Worm (Caenorhabditis elegans) whole organism, young adult: ENCODE results near the gene ZC204.6.
"Not testable (repeated sequence)": the region's sequence is repeated elsewhere in the genome, so short reads cannot be mapped to it uniquely, and the experiment has no call there.

ENCODE experiments used
- F10E7.11 ChIP-seq: sonication (generic microtip); optimal IDR thresholded peaks from 2 replicates; lab custom pipeline; 2017; ENCODE audit warnings: mild to moderate bottlenecking, missing genetic modification characterization, moderate library complexity, missing compliant biosample characterization
- F37B4.10 ChIP-seq: fragments of 200-800 bp; sonication (Bioruptor generic); IDR thresholded peaks from 2 replicates; pipeline ENCODE4 v1.3.6; 2022; ENCODE audit warnings: missing genetic modification characterization, missing compliant biosample characterization
- F57C9.4 ChIP-seq: sonication (generic microtip); optimal IDR thresholded peaks from 2 replicates; lab custom pipeline; 2017; ENCODE audit warnings: mild to moderate bottlenecking, missing genetic modification characterization, missing compliant biosample characterization
- die-1 ChIP-seq: sonication (generic microtip); optimal IDR thresholded peaks from 2 replicates; lab custom pipeline; 2016; ENCODE audit warnings: missing genotype, mild to moderate bottlenecking, missing genetic modification characterization, missing compliant biosample characterization
- dpl-1 ChIP-seq: fragments of 150-350 bp; optimal IDR thresholded peaks from 2 replicates; lab custom pipeline; 2014; ENCODE audit warnings: missing biosample characterization, missing genetic modification reagents, missing genetic modification characterization
- efl-1 ChIP-seq: fragments of 150-350 bp; optimal IDR thresholded peaks from 2 replicates; lab custom pipeline; 2014; ENCODE audit warnings: missing biosample characterization, missing genetic modification reagents, missing genetic modification characterization
- hlh-12 ChIP-seq: sonication (generic microtip); optimal IDR thresholded peaks from 2 replicates; lab custom pipeline; 2016; ENCODE audit warnings: missing genetic modification characterization, missing compliant biosample characterization
- somi-1 ChIP-seq: fragments of 200-800 bp; sonication (Bioruptor generic); optimal IDR thresholded peaks from 2 replicates; lab custom pipeline; 2018; ENCODE audit warnings: mild to moderate bottlenecking, missing genetic modification characterization, missing compliant biosample characterization
- unc-130 ChIP-seq: sonication (generic microtip); optimal IDR thresholded peaks from 2 replicates; lab custom pipeline; 2016; ENCODE audit warnings: missing genetic modification reagents, missing genetic modification characterization, missing compliant biosample characterization
- zfh-2 ChIP-seq: fragments of 200-800 bp; sonication (Bioruptor generic); conservative IDR thresholded peaks from 2 replicates; pipeline ENCODE4 v1.3.6; 2022; ENCODE audit warnings: missing genetic modification reagents, missing genetic modification characterization, missing compliant biosample characterization
- ztf-22 ChIP-seq: fragments of 200-800 bp; sonication (Bioruptor generic); optimal IDR thresholded peaks from 2 replicates; lab custom pipeline; 2018; ENCODE audit warnings: mild to moderate bottlenecking, missing genetic modification characterization, moderate library complexity, missing compliant biosample characterization

DNA sequence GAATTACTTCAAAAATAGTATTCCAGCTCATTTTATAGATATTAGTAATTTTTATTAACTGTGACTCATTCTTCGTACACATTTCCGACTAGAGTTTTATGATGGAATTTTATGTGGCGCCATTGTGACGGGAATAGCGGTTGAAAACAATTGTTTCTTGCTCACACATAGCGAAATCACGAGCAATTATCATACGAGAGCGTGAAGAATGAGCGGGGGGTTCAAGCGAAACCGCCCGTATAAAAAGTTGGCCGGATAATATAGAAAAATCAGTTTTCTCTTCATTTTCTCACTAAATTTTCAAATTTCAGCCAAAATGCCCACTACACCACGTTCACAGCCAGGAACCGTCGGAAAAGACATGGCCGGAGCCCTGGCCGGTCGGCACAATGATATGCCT lies 11.1 kb downstream of the ZC204.6 start, which contains the start of gene C08E3.1:
- TF ChIP-seq F10E7.11 (tag; lab: Kevin White, UChicago); somi-1; unc-130; F37B4.10 (GFP tag; lab: Robert Waterston, UW); F57C9.4 (tag; lab: Kevin White, UChicago); hlh-12 (tag; lab: Kevin White, UChicago); dpl-1 (GFP tag; lab: Kevin White, UChicago); efl-1 (GFP tag; lab: Kevin White, UChicago); die-1; ztf-22 (GFP tag; lab: Kevin White, UChicago); zfh-2 (GFP tag; lab: Robert Waterston, UW): not testable (repeated sequence)
